Worm (Caenorhabditis elegans) whole organism, young adult: Measurements from ENCODE around the gene str-86.

Source experiments
- B0261.1 ChIP-seq: sonication (generic microtip); optimal IDR thresholded peaks from 2 replicates; lab custom pipeline; 2016; ENCODE audit warnings: mild to moderate bottlenecking, missing genetic modification characterization, moderate library complexity, missing compliant biosample characterization
- F33H1.4 ChIP-seq: fragments of 200-800 bp; sonication (Bioruptor generic); IDR thresholded peaks from 2 replicates; pipeline ENCODE4 v1.3.6; 2022; ENCODE audit warnings: missing genetic modification reagents, missing genetic modification characterization, missing compliant biosample characterization
- ama-1 ChIP-seq, 3 experiments: fragments of 150-350 bp in 1 of 3; sonication (generic microtip) in 2 of 3; optimal IDR thresholded peaks; 2 replicates each; lab custom pipeline; 2014 to 2018; ENCODE audit warnings: missing biosample characterization in 2 of 3, missing genetic modification characterization in 2 of 3, missing genetic modification reagents in 2 of 3
- ceh-91 ChIP-seq: fragments of 200-800 bp; sonication (Bioruptor generic); IDR thresholded peaks from 2 replicates; pipeline ENCODE4 v1.3.6; 2022; ENCODE audit warnings: missing genetic modification reagents, missing genetic modification characterization, missing compliant biosample characterization
- dpl-1 ChIP-seq: fragments of 150-350 bp; optimal IDR thresholded peaks from 2 replicates; lab custom pipeline; 2014; ENCODE audit warnings: missing biosample characterization, missing genetic modification reagents, missing genetic modification characterization
- ekl-4 ChIP-seq: fragments of 200-800 bp; sonication (Bioruptor generic); IDR thresholded peaks from 2 replicates; pipeline ENCODE4 v1.3.6; 2022; ENCODE audit warnings: missing genetic modification reagents, missing genetic modification characterization, missing compliant biosample characterization
- him-1 ChIP-seq: sonication (generic microtip); optimal IDR thresholded peaks from 2 replicates; lab custom pipeline; 2016; ENCODE audit warnings: missing genotype, missing genetic modification reagents, missing genetic modification characterization, missing compliant biosample characterization
- lin-26 ChIP-seq: fragments of 200-800 bp; sonication (Bioruptor generic); IDR thresholded peaks from 2 replicates; pipeline ENCODE4 v1.3.6; 2022; ENCODE audit warnings: missing genetic modification reagents, missing genetic modification characterization, missing compliant biosample characterization
- lin-54 ChIP-seq: fragments of 200-800 bp; sonication (Bioruptor generic); optimal IDR thresholded peaks from 2 replicates; lab custom pipeline; 2018; ENCODE audit warnings: mild to moderate bottlenecking, missing genetic modification characterization, missing compliant biosample characterization
- nhr-80 ChIP-seq: sonication (generic microtip); optimal IDR thresholded peaks from 2 replicates; lab custom pipeline; 2016; ENCODE audit warnings: missing genetic modification characterization, missing compliant biosample characterization
- nhr-90 ChIP-seq: sonication (generic microtip); optimal IDR thresholded peaks from 2 replicates; lab custom pipeline; 2016; ENCODE audit warnings: missing genotype, mild to moderate bottlenecking, missing genetic modification characterization, missing compliant biosample characterization
- snpc-4 ChIP-seq, 5 experiments: fragments of 150-350 bp in 1 of 5; sonication (generic microtip) in 4 of 5; optimal IDR thresholded peaks; 2 replicates each; lab custom pipeline; 2014 to 2018; ENCODE audit warnings: missing genetic modification characterization in 5 of 5, missing biosample characterization in 3 of 5, antibody characterized with exemption in 2 of 5, mild to moderate bottlenecking in 2 of 5, missing compliant biosample characterization in 2 of 5, missing genotype in 2 of 5, moderate library complexity in 2 of 5, missing genetic modification reagents in 1 of 5
- zim-3 ChIP-seq: sonication (generic microtip); optimal IDR thresholded peaks from 2 replicates; lab custom pipeline; 2017; ENCODE audit warnings: mild to moderate bottlenecking, missing genetic modification characterization, moderate library complexity, missing compliant biosample characterization
- ztf-18 ChIP-seq: sonication (generic microtip); optimal IDR thresholded peaks from 2 replicates; lab custom pipeline; 2016; ENCODE audit warnings: missing genotype, mild to moderate bottlenecking, missing genetic modification characterization, missing compliant biosample characterization

DNA sequence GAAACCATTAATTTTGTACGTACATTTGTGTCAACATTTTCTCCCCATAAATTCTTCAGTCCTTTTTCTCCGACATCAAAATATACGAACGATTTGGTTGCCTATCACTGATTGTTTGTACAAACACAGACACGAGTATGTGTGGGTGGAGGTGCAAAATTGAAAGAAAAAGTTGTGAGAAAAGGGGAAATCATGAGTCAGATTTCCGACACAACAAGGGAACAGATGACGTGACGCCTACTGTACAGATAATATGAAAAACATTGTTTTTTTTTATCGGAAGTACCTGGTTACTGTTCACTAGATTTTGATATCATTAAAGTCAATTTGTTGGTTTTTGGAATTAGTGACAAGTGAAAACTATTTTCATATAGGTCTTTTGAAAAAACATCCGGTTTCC is 49.2 kb downstream of the str-86 start:
- no peak for TF ChIP-seq snpc-4 (GFP tag; optimal IDR thresholded peaks at IDR 0.05; lab: Kevin White, UChicago)
- TF ChIP-seq snpc-4 (tag; optimal IDR thresholded peaks at IDR 0.05; lab: Kevin White, UChicago): no peak
- no peak for TF ChIP-seq B0261.1
- TF ChIP-seq nhr-90 (tag; lab: Kevin White, UChicago): no peak
- no peak for TF ChIP-seq F33H1.4 (GFP tag; lab: Robert Waterston, UW)
- TF ChIP-seq dpl-1 (GFP tag; lab: Kevin White, UChicago): no peak
- TF ChIP-seq nhr-80 (tag; lab: Kevin White, UChicago): no peak
- TF ChIP-seq lin-54 (GFP tag; lab: Kevin White, UChicago): no peak
- TF ChIP-seq zim-3: no peak
- no peak for TF ChIP-seq ekl-4 (GFP tag; lab: Robert Waterston, UW)
- no peak for TF ChIP-seq ceh-91
- TF ChIP-seq lin-26: no peak
- no peak for TF ChIP-seq ama-1 (optimal IDR thresholded peaks at IDR 0.05; lab: Kevin White, UChicago)
- TF ChIP-seq ama-1 (GFP tag; optimal IDR thresholded peaks at IDR 0.05; lab: Kevin White, UChicago): no peak
- TF ChIP-seq ztf-18: no peak
- no peak for TF ChIP-seq him-1
